Fruit fly (Drosophila melanogaster): Measurements from ENCODE around the gene CG3149.
A peak's percentile ranks its signal among the peaks of the same experiment; 100 is the strongest.

CG3149 gene

dm6 chrX:5695035-5695434 is at the start of gene CG3149:
Gene CG3149, minus strand, starts transcription at chrX:5695205.
- TF ChIP-seq CrebA (GFP tag; optimal IDR thresholded peaks at IDR 0.05; ENCODE audit: borderline replicate concordance) (no peak), jim (GFP tag; optimal IDR thresholded peaks at IDR 0.05) (no peak), Mio (GFP tag; optimal IDR thresholded peaks at IDR 0.05) (no peak), pan (optimal IDR thresholded peaks at IDR 0.05) (no peak), Dif (GFP tag; optimal IDR thresholded peaks at IDR 0.05; ENCODE audit: partially characterized antibody) (no peak), rgr (GFP tag; optimal IDR thresholded peaks at IDR 0.05) (no peak), CG32264 (GFP tag; optimal IDR thresholded peaks at IDR 0.05) (no peak), HLH106 (tag; optimal IDR thresholded peaks at IDR 0.05) (no peak), woc (GFP tag; optimal IDR thresholded peaks at IDR 0.05) (no peak), ey (GFP tag; optimal IDR thresholded peaks at IDR 0.05) (no peak), lola (GFP tag; optimal IDR thresholded peaks at IDR 0.05) (no peak), Hnf4 (GFP tag; optimal IDR thresholded peaks at IDR 0.05) (no peak), Abd-B (GFP tag; optimal IDR thresholded peaks at IDR 0.05) (no peak), sage (GFP tag; optimal IDR thresholded peaks at IDR 0.05) (no peak), N (GFP tag; optimal IDR thresholded peaks at IDR 0.05) (no peak), Myc (optimal IDR thresholded peaks at IDR 0.05) (no peak), usp (GFP tag; optimal IDR thresholded peaks at IDR 0.05) (no peak)

- peak; percentile 28 for TF ChIP-seq psq (GFP tag; optimal IDR thresholded peaks at IDR 0.05)
- no peak for TF ChIP-seq OdsH (GFP tag; optimal IDR thresholded peaks at IDR 0.05)
These were observed 49.4 kb upstream of the CG3149 start for dm6 chrX:5744277-5744846.

DNA sequence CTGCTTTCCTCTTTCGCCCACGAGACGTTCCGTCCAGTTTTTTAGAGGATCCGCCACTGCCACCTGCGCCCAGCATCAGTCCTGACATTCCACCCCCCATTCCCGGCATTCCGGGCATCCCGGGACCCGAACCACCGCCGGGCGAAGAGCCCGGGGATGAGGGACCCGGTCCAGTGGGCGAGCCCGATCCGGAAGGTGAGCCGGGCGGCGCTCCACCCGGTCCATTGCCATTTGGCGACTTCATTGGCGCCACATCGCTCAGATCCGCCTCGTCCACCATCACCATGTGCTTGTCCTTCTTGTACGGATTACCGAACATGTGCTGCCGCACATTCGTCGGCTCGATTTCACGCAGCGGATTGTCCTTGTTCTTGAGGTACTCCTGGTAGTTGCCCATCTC is 46.6 kb upstream of the CG3149 start:
- TF ChIP-seq foxo (GFP tag; optimal IDR thresholded peaks at IDR 0.05) = no peak
- no peak for TF ChIP-seq jim (GFP tag; optimal IDR thresholded peaks at IDR 0.05)
- no peak for TF ChIP-seq Sp1 (GFP tag; optimal IDR thresholded peaks at IDR 0.05)
- TF ChIP-seq OdsH (GFP tag; optimal IDR thresholded peaks at IDR 0.05) = no peak
- no peak for TF ChIP-seq Jra (GFP tag; optimal IDR thresholded peaks at IDR 0.05)
- TF ChIP-seq N (GFP tag; optimal IDR thresholded peaks at IDR 0.05) = no peak
- TF ChIP-seq CrebA (GFP tag; optimal IDR thresholded peaks at IDR 0.05; ENCODE audit: borderline replicate concordance) = no peak
- peak; percentile 88 for TF ChIP-seq Dfd (GFP tag; optimal IDR thresholded peaks at IDR 0.05)

dm6 chrX:5737676-5738220 is 42.7 kb upstream of the CG3149 start, which contains the start of gene Snx27:
Gene Snx27, minus strand, starts transcription at chrX:5738031.
- no peak for TF ChIP-seq Abd-B (GFP tag; optimal IDR thresholded peaks at IDR 0.05)
- no peak for TF ChIP-seq Dif (GFP tag; optimal IDR thresholded peaks at IDR 0.05; ENCODE audit: partially characterized antibody)
- no peak for TF ChIP-seq CrebA (GFP tag; optimal IDR thresholded peaks at IDR 0.05; ENCODE audit: borderline replicate concordance)
- peak; percentile 78 for TF ChIP-seq brk (GFP tag; optimal IDR thresholded peaks at IDR 0.05)
- TF ChIP-seq OdsH (GFP tag; optimal IDR thresholded peaks at IDR 0.05) = no peak
- TF ChIP-seq Jra (GFP tag; optimal IDR thresholded peaks at IDR 0.05) = peak; percentile 62
- no peak for TF ChIP-seq GATAd (GFP tag; optimal IDR thresholded peaks at IDR 0.05)
- peak; percentile 43 for TF ChIP-seq br (GFP tag; optimal IDR thresholded peaks at IDR 0.05)
- TF ChIP-seq sv (GFP tag; optimal IDR thresholded peaks at IDR 0.05) = peak; percentile 10
- TF ChIP-seq dmrt93B (GFP tag; optimal IDR thresholded peaks at IDR 0.05) = no peak
- TF ChIP-seq dsf (GFP tag; optimal IDR thresholded peaks at IDR 0.05; ENCODE audit: borderline replicate concordance) = peak; percentile 7
- no peak for TF ChIP-seq sage (GFP tag; optimal IDR thresholded peaks at IDR 0.05)
- peak in 1 of 2 experiments; percentile 17 for TF ChIP-seq dl (GFP tag; optimal IDR thresholded peaks at IDR 0.05; ENCODE audit: insufficient read depth in 1 of 2, partially characterized antibody in 2 of 2)
- no peak for TF ChIP-seq psq (GFP tag; optimal IDR thresholded peaks at IDR 0.05)
- peak; percentile 85 for TF ChIP-seq fru (GFP tag; optimal IDR thresholded peaks at IDR 0.05)
- peak; percentile 89 for TF ChIP-seq Hr83 (GFP tag; optimal IDR thresholded peaks at IDR 0.05; ENCODE audit: poor library complexity, severe bottlenecking)
- TF ChIP-seq lola (GFP tag; optimal IDR thresholded peaks at IDR 0.05) = no peak
- peak; percentile 28 for TF ChIP-seq rgr (GFP tag; optimal IDR thresholded peaks at IDR 0.05)
- peak; percentile 81 for TF ChIP-seq Hnf4 (GFP tag; optimal IDR thresholded peaks at IDR 0.05)
- peak; percentile 38 for TF ChIP-seq Mio (GFP tag; optimal IDR thresholded peaks at IDR 0.05)
- no peak for TF ChIP-seq Rel (GFP tag; optimal IDR thresholded peaks at IDR 0.05)
- peak; percentile 21 for TF ChIP-seq Rel (tag; optimal IDR thresholded peaks at IDR 0.05)
- no peak for TF ChIP-seq jim (GFP tag; optimal IDR thresholded peaks at IDR 0.05)
- peak; percentile 32 for TF ChIP-seq ey (GFP tag; optimal IDR thresholded peaks at IDR 0.05)
- TF ChIP-seq N (GFP tag; optimal IDR thresholded peaks at IDR 0.05) = no peak
- TF ChIP-seq woc (GFP tag; optimal IDR thresholded peaks at IDR 0.05) = peak; percentile 35
- no peak for TF ChIP-seq tai (GFP tag; optimal IDR thresholded peaks at IDR 0.05)
- peak in 1 of 2 experiments; percentile 35 for TF ChIP-seq foxo (GFP tag; optimal IDR thresholded peaks at IDR 0.05)
- no peak for TF ChIP-seq pan (optimal IDR thresholded peaks at IDR 0.05)
- no peak for TF ChIP-seq usp (GFP tag; optimal IDR thresholded peaks at IDR 0.05)
- TF ChIP-seq HLH106 (tag; optimal IDR thresholded peaks at IDR 0.05) = no peak
- TF ChIP-seq Sp1 (GFP tag; optimal IDR thresholded peaks at IDR 0.05) = peak; percentile 29
- TF ChIP-seq h (GFP tag; optimal IDR thresholded peaks at IDR 0.05) = peak; percentile 52

Data from whole organism, wandering third instar larva.